Worm (Caenorhabditis elegans): ENCODE measurements around the gene Y59H11AR.10.

Y59H11AR.10 gene

DNA sequence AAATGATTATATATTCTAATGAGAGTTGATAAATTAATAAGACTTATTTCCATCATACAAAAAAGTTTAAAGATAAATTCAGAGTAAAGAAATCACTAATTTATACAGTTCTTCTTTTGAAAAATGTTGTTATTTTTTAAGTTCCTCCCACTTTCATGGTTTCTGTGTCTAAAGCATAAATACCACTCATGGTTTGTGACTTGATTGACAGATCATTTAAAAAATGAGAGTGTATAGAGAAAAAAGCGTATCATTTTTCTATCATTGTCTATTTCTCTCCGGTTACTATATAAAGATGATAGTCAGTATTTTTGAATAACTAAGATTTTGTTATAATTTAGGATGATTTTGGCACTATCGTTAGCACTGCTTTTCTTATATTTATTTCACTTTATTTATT, 11.7 kb downstream of the Y59H11AR.10 start, which contains the start of gene cyp-33E3:
cyp-33E3 (plus strand) TSS at position 316 of the 400 bp plus-strand sequence.
- TF ChIP-seq nhr-80 (tag; optimal IDR thresholded peaks at IDR 0.05), result peak; percentile 57
- no peak for TF ChIP-seq hlh-26 (GFP tag; conservative IDR thresholded peaks at IDR 0.05)

DNA sequence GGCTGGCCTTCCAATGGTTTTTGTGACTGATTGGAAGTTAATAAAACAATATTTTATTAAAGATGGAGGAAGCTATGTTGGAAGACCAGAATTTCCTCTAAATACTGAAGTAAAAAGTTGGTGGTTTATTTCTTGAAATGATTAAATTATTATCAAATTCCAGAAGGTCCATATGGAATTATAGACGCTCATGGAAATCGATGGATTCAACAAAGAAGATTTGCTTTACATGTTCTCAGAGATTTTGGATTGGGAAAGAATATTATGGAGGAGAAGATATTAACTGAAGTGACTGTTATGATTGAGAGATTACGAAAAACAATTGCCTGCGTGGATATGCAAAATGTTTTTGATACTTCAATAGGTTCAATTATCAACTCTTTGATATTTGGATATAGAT, 12.3 kb downstream of the Y59H11AR.10 start:
- no peak for TF ChIP-seq F55B11.4 (tag; optimal IDR thresholded peaks at IDR 0.05; ENCODE audit: borderline replicate concordance, insufficient read depth)
- no peak for TF ChIP-seq attf-6 (GFP tag; IDR thresholded peaks at IDR 0.05)
- no peak for TF ChIP-seq zim-3 (tag; optimal IDR thresholded peaks at IDR 0.05)
- TF ChIP-seq ceh-40 (GFP tag; IDR thresholded peaks at IDR 0.05), result no peak

DNA sequence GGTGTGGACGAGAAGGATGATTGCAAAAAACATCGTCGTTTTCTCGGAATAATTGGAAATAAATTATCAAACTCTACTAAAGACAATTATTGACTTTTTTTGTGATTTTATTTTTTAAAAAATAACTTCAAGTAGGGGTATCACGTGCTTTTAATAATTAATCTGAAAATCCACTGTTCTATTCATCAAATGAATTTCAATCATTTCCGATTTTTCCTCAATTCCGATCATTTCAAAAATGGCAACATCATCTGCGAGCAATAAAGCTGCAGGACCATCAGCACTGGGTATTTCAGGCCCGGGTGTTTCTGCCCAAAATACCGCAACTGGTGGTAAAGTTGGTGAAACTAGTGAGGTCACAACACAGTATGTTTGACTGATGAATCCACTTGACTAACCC, 14.1 kb downstream of the Y59H11AR.10 start, which contains the start of the genes F42A9.7 and F42A9.3:
F42A9.7 (minus strand) TSS at position 101 of the 400 bp plus-strand sequence.
F42A9.3 (plus strand) TSS at position 214 of the 400 bp plus-strand sequence.
- no peak for TF ChIP-seq aptf-2 (GFP tag; conservative IDR thresholded peaks at IDR 0.05)
- TF ChIP-seq nhr-120 (GFP tag; IDR thresholded peaks at IDR 0.05), result no peak
- no peak for TF ChIP-seq lag-1 (GFP tag; IDR thresholded peaks at IDR 0.05)
- no peak for TF ChIP-seq tbp1 (GFP tag; optimal IDR thresholded peaks at IDR 0.05)
- TF ChIP-seq F37B4.10 (GFP tag; IDR thresholded peaks at IDR 0.05), result no peak
- no peak for TF ChIP-seq B0261.1 (tag; optimal IDR thresholded peaks at IDR 0.05)
- TF ChIP-seq dpl-1 (GFP tag; optimal IDR thresholded peaks at IDR 0.05), result no peak
- TF ChIP-seq B0019.2 (GFP tag; conservative IDR thresholded peaks at IDR 0.05), result no peak
- no peak for TF ChIP-seq sptf-2 (GFP tag; optimal IDR thresholded peaks at IDR 0.05)

DNA sequence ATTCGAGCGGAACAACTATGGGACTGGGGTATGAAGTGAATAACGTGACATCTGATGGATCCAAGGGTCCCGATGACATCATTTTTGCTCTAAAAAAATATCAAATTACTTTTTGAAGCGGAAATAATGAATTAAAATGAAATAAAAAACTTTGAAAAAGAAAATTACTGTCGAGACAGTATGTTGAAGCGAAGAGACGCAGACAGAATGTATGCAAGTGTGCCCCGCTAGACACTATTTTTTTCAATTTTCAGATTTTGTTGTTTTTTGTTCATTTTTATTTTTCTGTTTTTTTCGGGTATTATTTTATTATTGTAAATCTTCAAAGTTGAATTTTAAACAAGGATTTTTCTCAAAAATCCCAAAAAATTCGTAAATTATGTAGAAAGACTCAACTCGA, 15.7 kb downstream of the Y59H11AR.10 start, which contains the start of gene F42A9.8:
F42A9.8 (minus strand) TSS at position 88 of the 400 bp plus-strand sequence.
- TF ChIP-seq hmg-1.2 (GFP tag; IDR thresholded peaks at IDR 0.05) (peak; percentile 96), lin-35 (GFP tag; optimal IDR thresholded peaks at IDR 0.05) (no peak), snpc-3.4 (tag; optimal IDR thresholded peaks at IDR 0.05) (peak; percentile 10)

DNA sequence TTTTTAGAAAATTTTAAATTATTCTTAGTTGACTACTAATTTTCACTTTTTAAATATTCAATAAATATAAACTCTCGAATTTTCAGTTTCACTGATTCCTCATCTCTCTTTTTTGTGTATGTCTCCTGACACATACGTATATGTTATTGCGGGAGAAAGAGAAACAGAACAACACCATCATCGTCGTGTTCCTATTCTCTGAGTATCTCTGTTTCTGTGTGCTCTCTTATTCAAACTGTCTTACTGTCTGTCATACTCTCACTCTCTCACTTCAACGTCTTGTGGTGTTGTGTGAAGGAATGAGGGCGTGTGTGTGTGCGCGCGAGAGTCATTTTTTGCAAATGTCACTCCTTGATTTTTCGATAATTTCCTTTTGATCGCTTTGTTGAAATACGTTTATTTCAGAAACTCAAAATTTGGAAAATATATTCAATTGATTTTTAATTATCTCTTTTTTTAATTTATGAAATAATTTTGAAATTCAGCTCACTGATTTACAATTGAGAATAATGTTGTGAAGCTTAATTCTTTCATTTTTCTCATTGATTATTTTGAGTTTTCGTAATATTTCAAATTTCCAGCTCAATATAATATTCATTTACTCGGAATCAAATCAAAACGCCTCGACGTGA, 17.2 kb downstream of the Y59H11AR.10 start, which contains the start of gene lin-49:
lin-49 (plus strand) TSS at position 582 of the 632 bp plus-strand sequence.
- no peak for TF ChIP-seq unc-62 (GFP tag; optimal IDR thresholded peaks at IDR 0.05)
- peak; percentile 23 for TF ChIP-seq ztf-18 (tag; optimal IDR thresholded peaks at IDR 0.05)
- peak; percentile 60; the same call in 1 of the 2 replicates for TF ChIP-seq dox-1 (GFP tag; IDR thresholded peaks at IDR 0.05)
- no peak for TF ChIP-seq ZK185.1 (tag; optimal IDR thresholded peaks at IDR 0.05; ENCODE audit: poor library complexity, severe bottlenecking)
- TF ChIP-seq sdz-38 (tag; optimal IDR thresholded peaks at IDR 0.05), result no peak
- TF ChIP-seq ztf-25 (GFP tag; IDR thresholded peaks at IDR 0.05), result no peak
- no peak for TF ChIP-seq zfh-2 (GFP tag; conservative IDR thresholded peaks at IDR 0.05)
- 0 out of 2 replicates have a peak, but pooled peaks have one; percentile 53 for TF ChIP-seq nfyb-1 (GFP tag; IDR thresholded peaks at IDR 0.05)
- TF ChIP-seq lin-54 (GFP tag; optimal IDR thresholded peaks at IDR 0.05), result peak; percentile 36
- TF ChIP-seq nfya-1 (tag; optimal IDR thresholded peaks at IDR 0.05; ENCODE audit: borderline replicate concordance, insufficient read depth), result no peak
- peak; percentile 86; the same call in 1 of the 2 replicates for TF ChIP-seq hmg-1.2 (GFP tag; IDR thresholded peaks at IDR 0.05)
- no peak for TF ChIP-seq attf-6 (GFP tag; IDR thresholded peaks at IDR 0.05)
- no peak for TF ChIP-seq dpl-1 (GFP tag; optimal IDR thresholded peaks at IDR 0.05)
- no peak for TF ChIP-seq ztf-28 (GFP tag; IDR thresholded peaks at IDR 0.05)
- TF ChIP-seq akir-1 (GFP tag; optimal IDR thresholded peaks at IDR 0.05), result no peak
- no peak for TF ChIP-seq lsl-1 (GFP tag; optimal IDR thresholded peaks at IDR 0.05)
- no peak for TF ChIP-seq repo-1 (tag; optimal IDR thresholded peaks at IDR 0.05)
- no peak for TF ChIP-seq lir-1 (GFP tag; conservative IDR thresholded peaks at IDR 0.05)
- no peak for TF ChIP-seq cebp-2 (GFP tag; IDR thresholded peaks at IDR 0.05)
- peak; percentile 32 for TF ChIP-seq tbp1 (GFP tag; optimal IDR thresholded peaks at IDR 0.05)
- TF ChIP-seq T26A5.8 (tag; optimal IDR thresholded peaks at IDR 0.05), result no peak
- no peak for TF ChIP-seq Y53F4B.3 (GFP tag; IDR thresholded peaks at IDR 0.05)
- peak in 1 of 2 experiments; percentile 14 for TF ChIP-seq let-607 (tag; optimal IDR thresholded peaks at IDR 0.05)
- peak; percentile 85 for TF ChIP-seq attf-5 (GFP tag; optimal IDR thresholded peaks at IDR 0.05)
- TF ChIP-seq mxl-1 (tag; optimal IDR thresholded peaks at IDR 0.05), result no peak
- no peak for TF ChIP-seq K11D2.4 (GFP tag; IDR thresholded peaks at IDR 0.05)
